Worm (Caenorhabditis elegans): ENCODE measurements around the gene F18H3.1.
A peak's percentile ranks its signal among the peaks of the same experiment; 100 is the strongest.

Gene F18H3.1

ce11 chrX:13514384-13514783, 5.1 kb upstream of the F18H3.1 start:
- TF ChIP-seq zip-4 (GFP tag; optimal IDR thresholded peaks at IDR 0.05) (peak; percentile 91), fkh-8 (tag; optimal IDR thresholded peaks at IDR 0.05) (peak; percentile 82), fos-1 (tag; optimal IDR thresholded peaks at IDR 0.05) (peak; percentile 93), mdl-1 (tag; optimal IDR thresholded peaks at IDR 0.05) (peak in 1 of 2 experiments; percentile 27), nhr-20 (tag; optimal IDR thresholded peaks at IDR 0.05) (peak; percentile 91), nhr-85 (tag) (peak; percentile 93), Y116A8C.19 (tag; optimal IDR thresholded peaks at IDR 0.05; ENCODE audit: borderline replicate concordance) (no peak), grh-1 (GFP tag; IDR thresholded peaks at IDR 0.05) (peak; percentile 85), efl-1 (optimal IDR thresholded peaks at IDR 0.05) (peak; percentile 68 to 69), efl-1 (GFP tag; optimal IDR thresholded peaks at IDR 0.05 in 1 of 2) (peak; percentile 16 to 92), isw-1 (GFP tag; IDR thresholded peaks at IDR 0.05) (peak; percentile 64), jun-1 (tag; optimal IDR thresholded peaks at IDR 0.05) (peak; percentile 93), ces-1 (GFP tag; optimal IDR thresholded peaks at IDR 0.05) (no peak), lin-13 (GFP tag; optimal IDR thresholded peaks at IDR 0.05) (peak; percentile 77), lin-15B (tag; optimal IDR thresholded peaks at IDR 0.05) (peak; percentile 30), fkh-10 (GFP tag; optimal IDR thresholded peaks at IDR 0.05) (peak; percentile 95), nhr-47 (tag; optimal IDR thresholded peaks at IDR 0.05) (peak; percentile 97), nhr-90 (tag; optimal IDR thresholded peaks at IDR 0.05; ENCODE audit: poor library complexity) (peak; percentile 95), pag-3 (tag; optimal IDR thresholded peaks at IDR 0.05; ENCODE audit: borderline replicate concordance, insufficient read depth) (no peak), ceh-88 (GFP tag; IDR thresholded peaks at IDR 0.05) (peak; percentile 80), swsn-7 (tag; optimal IDR thresholded peaks at IDR 0.05) (peak; percentile 89), C04F5.9 (tag; optimal IDR thresholded peaks at IDR 0.05) (peak; percentile 32), ceh-63 (GFP tag; optimal IDR thresholded peaks at IDR 0.05) (no peak), sox-4 (tag; optimal IDR thresholded peaks at IDR 0.05) (peak; percentile 97), ceh-82 (tag; optimal IDR thresholded peaks at IDR 0.05) (peak; percentile 90 to 96 (median 94)), mef-2 (tag; optimal IDR thresholded peaks at IDR 0.05) (peak; percentile 61), nhr-77 (tag; optimal IDR thresholded peaks at IDR 0.05) (peak; percentile 87), blmp-1 (tag; optimal IDR thresholded peaks at IDR 0.05) (peak; percentile 27), pqm-1 (tag; optimal IDR thresholded peaks at IDR 0.05) (peak; percentile 79), C16A3.4 (tag; optimal IDR thresholded peaks at IDR 0.05) (peak; percentile 97), tlp-1 (tag; optimal IDR thresholded peaks at IDR 0.05) (no peak), aly-2 (tag; optimal IDR thresholded peaks at IDR 0.05) (peak; percentile 88), irx-1 (tag; optimal IDR thresholded peaks at IDR 0.05) (peak; percentile 95), zag-1 (tag; optimal IDR thresholded peaks at IDR 0.05) (peak; percentile 59), lsy-2 (tag; optimal IDR thresholded peaks at IDR 0.05) (peak; percentile 88), C34B4.2 (tag; optimal IDR thresholded peaks at IDR 0.05) (no peak), ztf-11 (tag; optimal IDR thresholded peaks at IDR 0.05) (peak; percentile 47 to 69), ztf-4 (tag; optimal IDR thresholded peaks at IDR 0.05) (peak; percentile 90), lin-39 (tag; optimal IDR thresholded peaks at IDR 0.05) (peak; percentile 96), rnt-1 (tag; optimal IDR thresholded peaks at IDR 0.05) (peak; percentile 24), F16B12.6 (tag; optimal IDR thresholded peaks at IDR 0.05) (no peak), unc-30 (tag; optimal IDR thresholded peaks at IDR 0.05) (no peak), hlh-17 (GFP tag; optimal IDR thresholded peaks at IDR 0.05; ENCODE audit: borderline replicate concordance) (no peak), sup-37 (GFP tag; optimal IDR thresholded peaks at IDR 0.05) (peak; percentile 35), efl-3 (GFP tag; optimal IDR thresholded peaks at IDR 0.05) (peak; percentile 63), elt-2 (tag; optimal IDR thresholded peaks at IDR 0.05) (peak; percentile 79), nhr-12 (tag; optimal IDR thresholded peaks at IDR 0.05) (no peak), unc-62 (GFP tag; optimal IDR thresholded peaks at IDR 0.05) (no peak), dsc-1 (tag; optimal IDR thresholded peaks at IDR 0.05) (peak; percentile 98), fkh-4 (tag; optimal IDR thresholded peaks at IDR 0.05; ENCODE audit: borderline replicate concordance) (peak; percentile 72), tbx-2 (tag; optimal IDR thresholded peaks at IDR 0.05) (peak; percentile 91), vab-15 (tag; optimal IDR thresholded peaks at IDR 0.05) (no peak), ets-5 (GFP tag; IDR thresholded peaks at IDR 0.05) (no peak), hpl-2 (GFP tag; optimal IDR thresholded peaks at IDR 0.05) (peak; percentile 93)
